Worm (Caenorhabditis elegans): ENCODE results near the gene T01C3.11.

DNA sequence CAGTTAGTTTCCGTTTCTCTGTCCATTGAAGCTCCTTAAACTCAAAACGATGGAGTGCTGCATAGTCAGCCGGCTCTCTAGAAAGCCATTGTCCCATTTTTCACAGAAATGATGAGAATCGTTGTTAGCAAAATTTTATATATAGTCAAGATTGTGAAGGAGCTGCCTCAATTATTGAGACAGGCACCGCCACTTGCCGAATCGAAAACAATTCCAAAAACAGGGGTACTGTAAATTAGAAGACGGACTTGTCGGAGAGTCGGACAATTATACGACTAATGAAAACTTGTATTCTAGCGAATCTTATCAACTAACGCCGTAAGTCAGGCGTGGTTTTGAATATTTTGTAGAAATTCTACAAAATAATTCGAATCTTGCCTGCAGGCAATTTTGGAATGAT is 20.9 kb downstream of the T01C3.11 start, which contains the start of gene F14H8.2:
- TF ChIP-seq nhr-237 (tag; optimal IDR thresholded peaks at IDR 0.05): no peak
- no peak for TF ChIP-seq fkh-10 (GFP tag; optimal IDR thresholded peaks at IDR 0.05)
- TF ChIP-seq ceh-44 (GFP tag; IDR thresholded peaks at IDR 0.05): no peak
- no peak for TF ChIP-seq mdl-1 (tag; optimal IDR thresholded peaks at IDR 0.05)
- no peak for TF ChIP-seq hif-1 (tag; optimal IDR thresholded peaks at IDR 0.05)
- no peak for TF ChIP-seq jun-1 (tag; optimal IDR thresholded peaks at IDR 0.05)
- no peak for TF ChIP-seq ama-1 (optimal IDR thresholded peaks at IDR 0.05)
- TF ChIP-seq fos-1 (tag; optimal IDR thresholded peaks at IDR 0.05): no peak
- TF ChIP-seq nhr-28 (tag; optimal IDR thresholded peaks at IDR 0.05): no peak
- TF ChIP-seq daf-8 (GFP tag; IDR thresholded peaks at IDR 0.05): no peak
- no peak for TF ChIP-seq pha-4 (GFP tag; IDR thresholded peaks at IDR 0.05)
- TF ChIP-seq pha-4 (tag; optimal IDR thresholded peaks at IDR 0.05): no peak
- no peak for TF ChIP-seq skn-1 (tag; optimal IDR thresholded peaks at IDR 0.05)
